Fruit fly (Drosophila melanogaster): ENCODE measurements around the gene CG1523.

CG1523 gene

DNA sequence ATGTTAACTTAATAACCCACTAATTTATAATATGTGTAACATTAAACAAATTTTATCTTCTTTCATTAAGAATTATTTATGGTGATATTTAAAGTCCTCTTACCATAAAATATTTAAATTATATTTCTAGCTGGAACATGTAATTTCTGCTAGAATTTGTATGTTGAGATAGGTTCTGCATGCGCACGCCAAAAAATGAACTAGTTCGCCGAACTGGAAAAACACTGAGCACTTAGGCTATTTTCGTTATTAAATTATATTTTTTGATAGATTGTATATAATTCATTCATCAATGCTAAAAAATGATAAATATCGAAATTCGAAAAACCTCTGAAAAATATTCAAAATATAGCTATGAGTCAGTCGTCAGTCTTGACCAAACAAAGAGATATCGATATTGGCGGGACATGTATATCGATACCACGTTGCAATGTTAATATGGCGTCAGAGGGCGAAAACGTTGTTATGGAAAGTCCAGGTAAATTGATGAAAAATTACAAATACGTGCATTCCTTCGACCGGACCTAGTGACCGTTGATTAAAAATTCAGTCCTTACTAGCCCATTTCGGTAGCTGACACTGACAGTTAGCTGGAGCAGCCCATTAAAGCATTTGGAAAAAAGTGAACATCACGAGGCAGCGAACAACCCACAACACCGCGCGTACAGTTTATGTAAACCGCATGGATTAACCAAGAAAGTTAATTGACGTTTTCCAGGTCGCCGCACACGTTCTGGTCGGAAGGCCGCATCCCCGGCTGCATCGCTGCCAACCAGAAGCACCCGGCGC, 7.6 kb downstream of the CG1523 start, which contains the start of gene Prp39 (continued):
- no peak for TF ChIP-seq CG31365 (tag; optimal IDR thresholded peaks at IDR 0.05)
- TF ChIP-seq CG1603 (tag; optimal IDR thresholded peaks at IDR 0.05): peak; percentile 71
- TF ChIP-seq gro (GFP tag; optimal IDR thresholded peaks at IDR 0.05): no peak
- TF ChIP-seq CkIIα-i1 (GFP tag; IDR thresholded peaks at IDR 0.05): no peak
- peak; percentile 39; the same call in 2 of the 4 replicates for TF ChIP-seq Gug (GFP tag; IDR thresholded peaks at IDR 0.05)
- TF ChIP-seq zfh2 (GFP tag; optimal IDR thresholded peaks at IDR 0.05): peak; percentile 1
- no peak for TF ChIP-seq CG10147 (GFP tag; optimal IDR thresholded peaks at IDR 0.05)
- TF ChIP-seq tup (GFP tag; optimal IDR thresholded peaks at IDR 0.05): no peak
- TF ChIP-seq Stat92E (GFP tag; optimal IDR thresholded peaks at IDR 0.05): no peak
- TF ChIP-seq CG11560 (tag; IDR thresholded peaks at IDR 0.05): no peak
- TF ChIP-seq Meics (GFP tag; optimal IDR thresholded peaks at IDR 0.05): no peak
- TF ChIP-seq shn (GFP tag; optimal IDR thresholded peaks at IDR 0.05): no peak
- TF ChIP-seq psq (GFP tag; optimal IDR thresholded peaks at IDR 0.05): no peak
- TF ChIP-seq nau (GFP tag; optimal IDR thresholded peaks at IDR 0.05): no peak
- TF ChIP-seq Atf3 (GFP tag; optimal IDR thresholded peaks at IDR 0.05): no peak
- TF ChIP-seq CG5245 (GFP tag; optimal IDR thresholded peaks at IDR 0.05): no peak
- TF ChIP-seq odd (GFP tag; optimal IDR thresholded peaks at IDR 0.05): no peak
- TF ChIP-seq CG14710 (tag; optimal IDR thresholded peaks at IDR 0.05): peak; percentile 30
- no peak for TF ChIP-seq D19B (GFP tag; optimal IDR thresholded peaks at IDR 0.05)
- peak; percentile 38; the same call in 1 of the 2 replicates for TF ChIP-seq MBD-R2 (GFP tag; IDR thresholded peaks at IDR 0.05)
- TF ChIP-seq CG34376 (GFP tag; optimal IDR thresholded peaks at IDR 0.05): no peak
- no peak for TF ChIP-seq eyg (GFP tag; optimal IDR thresholded peaks at IDR 0.05)
- peak; percentile 54 for TF ChIP-seq YL-1 (GFP tag; optimal IDR thresholded peaks at IDR 0.05)
- TF ChIP-seq Antp (GFP tag; optimal IDR thresholded peaks at IDR 0.05): no peak
- no peak for TF ChIP-seq schlank (tag; optimal IDR thresholded peaks at IDR 0.05)
- TF ChIP-seq CG14667 (GFP tag; IDR thresholded peaks at IDR 0.05): peak; percentile 38
- no peak for TF ChIP-seq CG2199 (GFP tag; IDR thresholded peaks at IDR 0.05)
- no peak for TF ChIP-seq jigr1 (GFP tag; IDR thresholded peaks at IDR 0.05)
- TF ChIP-seq CG12104 (GFP tag; optimal IDR thresholded peaks at IDR 0.05): peak; percentile 22
- peak; percentile 16 for TF ChIP-seq CG10267 (tag; optimal IDR thresholded peaks at IDR 0.05)
- no peak for TF ChIP-seq CG9797 (GFP tag; optimal IDR thresholded peaks at IDR 0.05)
- TF ChIP-seq CrebB (tag; optimal IDR thresholded peaks at IDR 0.05): no peak
- TF ChIP-seq CG9437 (GFP tag; optimal IDR thresholded peaks at IDR 0.05): peak; percentile 25
- 0 out of 2 replicates have a peak, but pooled peaks have one; percentile 30 for TF ChIP-seq CG32767 (GFP tag; IDR thresholded peaks at IDR 0.05)
- TF ChIP-seq CG16779 (GFP tag; IDR thresholded peaks at IDR 0.05): no peak
- no peak for TF ChIP-seq ap (GFP tag; IDR thresholded peaks at IDR 0.05)
- TF ChIP-seq CG2678 (tag; optimal IDR thresholded peaks at IDR 0.05): no peak
- TF ChIP-seq p53 (GFP tag; optimal IDR thresholded peaks at IDR 0.05): no peak
- TF ChIP-seq dysf (GFP tag; IDR thresholded peaks at IDR 0.05): 0 out of 3 replicates have a peak, but pooled peaks have one; percentile 9
- TF ChIP-seq nmo (GFP tag; optimal IDR thresholded peaks at IDR 0.05): peak; percentile 17
- TF ChIP-seq stc (GFP tag; IDR thresholded peaks at IDR 0.05): no peak
- no peak for TF ChIP-seq CG16863 (GFP tag; optimal IDR thresholded peaks at IDR 0.05)
- peak; percentile 80 for TF ChIP-seq Scr (GFP tag; IDR thresholded peaks at IDR 0.05; ENCODE audit: partially characterized antibody)
- TF ChIP-seq CG30431 (GFP tag; optimal IDR thresholded peaks at IDR 0.05): no peak
- TF ChIP-seq ind (GFP tag; optimal IDR thresholded peaks at IDR 0.05): peak; percentile 29
- TF ChIP-seq CG6765 (GFP tag; optimal IDR thresholded peaks at IDR 0.05): no peak
- no peak for TF ChIP-seq CG10462 (GFP tag; optimal IDR thresholded peaks at IDR 0.05)
- TF ChIP-seq CG7786 (GFP tag; optimal IDR thresholded peaks at IDR 0.05): no peak
- no peak for TF ChIP-seq chif (GFP tag; optimal IDR thresholded peaks at IDR 0.05)
- no peak for TF ChIP-seq CG10209 (GFP tag; optimal IDR thresholded peaks at IDR 0.05)
